Worm (Caenorhabditis elegans): Measurements from ENCODE around the gene math-13.

DNA sequence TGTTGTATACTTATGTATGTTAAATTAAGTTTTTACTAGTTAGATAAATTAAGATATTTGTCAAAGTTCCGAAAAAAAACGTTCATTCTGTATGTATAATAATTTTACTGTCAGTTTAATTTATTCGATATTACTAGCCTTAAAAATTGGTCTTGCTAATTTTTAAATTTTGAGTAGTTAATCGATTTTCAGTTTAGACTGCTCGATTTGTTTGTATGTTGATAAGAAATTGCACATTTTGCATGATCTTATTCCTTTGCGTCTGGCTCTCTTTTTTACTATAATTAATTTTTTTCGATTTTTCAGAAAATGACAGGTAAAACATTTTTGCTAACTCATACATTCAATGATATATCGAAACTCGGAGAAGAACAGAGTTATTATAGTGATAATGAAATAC, 24.2 kb downstream of the math-13 start, which contains the start of gene math-24:
- TF ChIP-seq nhr-11 (tag; optimal IDR thresholded peaks at IDR 0.05) (no peak), lin-15B (tag; optimal IDR thresholded peaks at IDR 0.05) (no peak), ceh-62 (tag; optimal IDR thresholded peaks at IDR 0.05) (no peak), ZK337.2 (GFP tag; IDR thresholded peaks at IDR 0.05) (no peak), nhr-76 (tag; optimal IDR thresholded peaks at IDR 0.05) (no peak), fkh-10 (GFP tag; optimal IDR thresholded peaks at IDR 0.05) (no peak), egl-27 (tag; optimal IDR thresholded peaks at IDR 0.05) (no peak), nhr-41 (GFP tag; IDR thresholded peaks at IDR 0.05) (no peak), fos-1 (tag; optimal IDR thresholded peaks at IDR 0.05) (no peak), nhr-111 (GFP tag; optimal IDR thresholded peaks at IDR 0.05) (no peak), lsy-2 (tag; optimal IDR thresholded peaks at IDR 0.05) (no peak), pha-4 (GFP tag; IDR thresholded peaks at IDR 0.05) (no peak), pha-4 (tag; optimal IDR thresholded peaks at IDR 0.05) (no peak), dve-1 (tag; optimal IDR thresholded peaks at IDR 0.05; ENCODE audit: insufficient read depth) (no peak)

All from whole organism, L4 larva.